Fruit fly (Drosophila melanogaster) Kc167 (cell line): Measurements from ENCODE around the gene CG6144.

Experiments used
- Myc ChIP-seq: fragments of >200 bp; optimal IDR thresholded peaks from 2 replicates; lab custom pipeline; 2017; ENCODE audit warnings: missing external identifiers
- Sin3A ChIP-seq: fragments of >200 bp; optimal IDR thresholded peaks from 2 replicates; lab custom pipeline; 2018; ENCODE audit warnings: missing external identifiers
- h ChIP-seq: fragments of >200 bp; optimal IDR thresholded peaks from 3 replicates; lab custom pipeline; 2018; ENCODE audit warnings: missing external identifiers
- insv ChIP-seq: fragments of >200 bp; optimal IDR thresholded peaks from 3 replicates; lab custom pipeline; 2018; ENCODE audit warnings: missing external identifiers
- psq ChIP-seq: fragments of >200 bp; optimal IDR thresholded peaks from 2 replicates; lab custom pipeline; 2017; ENCODE audit warnings: missing external identifiers

DNA sequence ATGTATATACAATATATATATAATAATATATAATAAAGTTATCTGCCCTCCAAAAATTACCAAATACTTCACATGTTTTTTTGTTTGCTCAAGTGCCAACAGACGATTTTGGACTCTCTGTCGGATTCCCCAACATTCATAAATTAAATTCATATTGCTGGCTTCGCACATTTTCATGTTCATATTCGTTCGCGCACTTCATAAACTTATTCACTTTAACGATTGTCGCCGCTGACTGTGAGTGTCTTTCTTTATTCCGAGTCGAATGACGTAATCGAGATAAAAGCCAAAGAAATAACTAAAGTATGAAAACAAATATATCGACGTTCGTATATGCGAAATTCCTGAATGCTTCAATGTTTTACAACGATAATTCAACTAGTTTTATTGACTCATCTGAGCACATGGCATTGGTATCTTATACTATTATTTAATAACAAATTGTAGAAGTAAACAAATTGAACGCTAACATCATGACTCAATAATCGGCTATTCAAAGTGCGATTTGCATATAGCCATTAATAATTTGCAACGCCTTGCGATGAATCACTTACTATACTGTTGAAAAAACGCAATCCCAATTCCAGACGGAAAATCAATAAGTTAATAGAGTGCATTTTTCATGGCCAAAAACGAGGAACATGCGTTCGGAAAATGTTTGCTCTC is 11.9 kb downstream of the CG6144 start:
- TF ChIP-seq Sin3A, result no peak
- no peak for TF ChIP-seq psq (lab: Kevin White, UChicago)
- no peak for TF ChIP-seq h (lab: Kevin White, UChicago)
- TF ChIP-seq insv, result no peak
- no peak for TF ChIP-seq Myc (lab: Kevin White, UChicago)
